Worm (Caenorhabditis elegans): ENCODE results near the gene ntl-3.
"Not testable (repeated sequence)": the region's sequence is repeated elsewhere in the genome, so short reads cannot be mapped to it uniquely, and the experiment has no call there.

ntl-3 gene

DNA sequence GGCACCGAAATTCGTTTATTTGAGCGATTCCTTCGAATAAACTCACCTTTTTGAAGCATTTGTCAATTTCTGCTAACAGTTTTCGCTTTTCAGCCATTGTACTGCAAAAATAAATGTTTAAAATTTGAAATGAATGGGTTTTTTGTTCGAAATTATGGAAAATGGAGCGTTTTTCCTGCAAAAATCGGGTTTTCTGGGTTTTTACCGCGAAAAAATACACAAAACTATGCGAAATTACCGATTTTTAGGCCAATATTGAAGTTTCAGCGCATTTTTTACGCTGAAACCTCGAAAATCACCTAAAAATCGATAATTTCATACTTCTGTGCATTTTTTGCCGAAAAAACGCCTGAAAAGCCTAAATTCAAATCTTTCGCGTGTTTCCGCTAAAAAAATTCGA is at the start of gene ntl-3:
ntl-3 (minus strand) TSS at position 101 of the 400 bp plus-strand sequence.
- no peak for TF ChIP-seq ceh-19 (GFP tag; optimal IDR thresholded peaks at IDR 0.05)

DNA sequence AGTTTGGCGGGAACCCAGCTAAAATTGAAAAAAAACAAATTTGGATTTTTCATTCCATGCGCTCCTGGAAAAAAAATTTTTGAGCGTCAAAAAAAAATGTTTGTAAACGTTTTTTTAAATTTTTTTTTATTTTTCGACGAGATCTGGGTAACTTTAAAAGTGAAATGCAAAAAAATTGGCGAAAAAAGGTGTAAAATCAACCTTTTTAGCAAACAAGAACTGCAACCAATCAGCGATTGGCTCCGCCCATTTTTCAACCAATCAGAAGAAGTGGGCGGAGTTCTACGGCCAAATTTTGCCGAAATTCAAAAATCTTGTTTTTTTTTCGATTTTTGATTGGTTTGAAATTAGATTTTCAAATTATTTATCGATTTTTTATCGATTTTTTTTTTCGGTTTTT is 49.2 kb upstream of the ntl-3 start:
- peak; percentile 72 for TF ChIP-seq nfya-1 (tag; optimal IDR thresholded peaks at IDR 0.05)
- TF ChIP-seq ceh-34 (tag; optimal IDR thresholded peaks at IDR 0.05): no peak

DNA sequence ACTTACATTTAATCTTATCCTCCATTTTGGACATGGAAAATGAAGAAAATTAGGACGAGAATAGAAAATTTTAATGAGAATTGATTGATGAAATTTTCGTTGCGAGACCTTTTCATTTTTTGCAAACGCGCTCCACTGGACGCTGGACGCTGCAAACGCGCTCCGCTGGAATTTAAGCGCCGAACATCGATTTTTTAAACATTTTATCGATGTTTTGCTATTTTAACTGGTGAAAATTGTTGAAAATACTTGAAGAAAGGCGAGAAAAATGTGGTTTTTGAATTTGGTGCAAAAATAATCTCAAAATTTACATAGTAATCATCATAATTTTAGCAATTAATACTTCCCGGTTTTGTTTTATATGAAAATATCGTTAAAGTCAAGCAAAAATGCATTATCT is 46.7 kb upstream of the ntl-3 start, which contains the start of gene Y56A3A.41:
Y56A3A.41 (minus strand) TSS at position 101 of the 400 bp plus-strand sequence.
- TF ChIP-seq K02D7.2 (tag; optimal IDR thresholded peaks at IDR 0.05) (no peak), ceh-48 (tag; optimal IDR thresholded peaks at IDR 0.05) (no peak), pros-1 (tag; optimal IDR thresholded peaks at IDR 0.05) (no peak), zip-5 (tag; optimal IDR thresholded peaks at IDR 0.05) (no peak), madf-2 (tag; optimal IDR thresholded peaks at IDR 0.05) (no peak), C38D4.7 (GFP tag; optimal IDR thresholded peaks at IDR 0.05) (no peak), ceh-9 (tag; optimal IDR thresholded peaks at IDR 0.05) (no peak), gmeb-2 (tag; optimal IDR thresholded peaks at IDR 0.05) (no peak), ceh-34 (tag; optimal IDR thresholded peaks at IDR 0.05) (no peak), fkh-10 (GFP tag; optimal IDR thresholded peaks at IDR 0.05) (no peak), elt-2 (tag; optimal IDR thresholded peaks at IDR 0.05) (no peak), unc-3 (GFP tag; conservative IDR thresholded peaks at IDR 0.05) (no peak), unc-3 (tag; optimal IDR thresholded peaks at IDR 0.05) (no peak)

ce11 chrIII:11891335-11891734 is 45.1 kb upstream of the ntl-3 start, which contains the start of gene faah-5:
Gene faah-5, minus strand, starts transcription at chrIII:11891435.
- TF ChIP-seq nhr-11 (tag; optimal IDR thresholded peaks at IDR 0.05): no peak
- TF ChIP-seq sox-2 (GFP tag; IDR thresholded peaks at IDR 0.05): no peak
- no peak for TF ChIP-seq K02D7.2 (tag; optimal IDR thresholded peaks at IDR 0.05)
- TF ChIP-seq ama-1 (optimal IDR thresholded peaks at IDR 0.05): no peak
- TF ChIP-seq sox-4 (tag; optimal IDR thresholded peaks at IDR 0.05): no peak
- no peak for TF ChIP-seq hlh-13 (GFP tag; optimal IDR thresholded peaks at IDR 0.05)
- no peak for TF ChIP-seq pag-3 (tag; optimal IDR thresholded peaks at IDR 0.05; ENCODE audit: borderline replicate concordance)
- no peak for TF ChIP-seq pros-1 (tag; optimal IDR thresholded peaks at IDR 0.05)
- TF ChIP-seq tbx-7 (tag; optimal IDR thresholded peaks at IDR 0.05): no peak

DNA sequence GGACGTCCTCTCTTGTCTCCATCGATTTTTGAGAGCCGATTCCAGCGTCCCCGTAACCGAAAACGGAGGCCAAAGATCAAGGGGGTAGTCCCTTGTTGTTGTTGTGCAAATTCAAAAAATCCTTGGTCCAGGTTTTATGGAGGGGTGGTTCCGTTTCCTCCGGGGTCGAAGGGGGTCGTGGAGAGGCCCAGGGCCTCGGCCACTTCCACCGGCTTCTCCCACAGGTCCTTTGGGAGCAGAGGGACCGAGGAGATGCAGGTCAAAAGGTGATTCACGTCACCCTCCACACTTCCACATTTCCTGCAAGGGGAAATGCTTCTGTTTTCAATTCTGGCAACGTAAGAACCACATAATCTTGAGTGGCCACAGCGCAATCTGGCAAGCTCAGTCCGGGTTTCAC is 37.4 kb upstream of the ntl-3 start, which contains the start of gene fbxb-22:
fbxb-22 (minus strand) TSS at position 61 of the 400 bp plus-strand sequence.
- TF ChIP-seq tbx-7 (tag; optimal IDR thresholded peaks at IDR 0.05); fkh-10 (GFP tag; optimal IDR thresholded peaks at IDR 0.05); ref-2 (tag; optimal IDR thresholded peaks at IDR 0.05): not testable (repeated sequence)

DNA sequence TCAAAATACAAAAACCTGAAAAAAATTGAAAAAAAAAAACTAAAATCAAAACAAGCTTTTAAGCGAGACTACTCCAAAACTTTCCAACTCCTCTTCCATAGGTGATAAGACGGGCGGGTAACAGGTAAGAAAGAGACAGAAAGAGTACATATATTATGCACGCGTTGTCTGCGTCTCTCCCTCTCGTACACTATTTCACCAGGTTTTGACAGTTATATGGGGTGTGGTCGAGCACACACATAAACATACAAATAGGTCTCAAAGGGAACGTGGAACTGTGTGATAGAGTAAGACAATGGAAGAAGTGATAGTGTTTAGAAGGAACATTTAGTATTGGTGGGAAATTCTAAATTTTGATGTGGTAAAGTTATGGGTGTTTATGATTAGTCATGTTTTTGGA is 35.3 kb upstream of the ntl-3 start:
- TF ChIP-seq ceh-19 (GFP tag; optimal IDR thresholded peaks at IDR 0.05): no peak
- TF ChIP-seq elt-2 (tag; optimal IDR thresholded peaks at IDR 0.05): peak; percentile 42

- TF ChIP-seq pat-9 (tag; optimal IDR thresholded peaks at IDR 0.05) (no peak), tbx-2 (tag; optimal IDR thresholded peaks at IDR 0.05) (no peak), elt-2 (tag; optimal IDR thresholded peaks at IDR 0.05) (peak; percentile 79), ceh-30 (tag; optimal IDR thresholded peaks at IDR 0.05) (no peak), pag-3 (tag; optimal IDR thresholded peaks at IDR 0.05; ENCODE audit: borderline replicate concordance) (no peak)
These were observed 32.5 kb upstream of the ntl-3 start, which contains the start of gene Y56A3A.6 for ce11 chrIII:11878751-11879150. Gene Y56A3A.6, minus strand, starts transcription at chrIII:11878803.

DNA sequence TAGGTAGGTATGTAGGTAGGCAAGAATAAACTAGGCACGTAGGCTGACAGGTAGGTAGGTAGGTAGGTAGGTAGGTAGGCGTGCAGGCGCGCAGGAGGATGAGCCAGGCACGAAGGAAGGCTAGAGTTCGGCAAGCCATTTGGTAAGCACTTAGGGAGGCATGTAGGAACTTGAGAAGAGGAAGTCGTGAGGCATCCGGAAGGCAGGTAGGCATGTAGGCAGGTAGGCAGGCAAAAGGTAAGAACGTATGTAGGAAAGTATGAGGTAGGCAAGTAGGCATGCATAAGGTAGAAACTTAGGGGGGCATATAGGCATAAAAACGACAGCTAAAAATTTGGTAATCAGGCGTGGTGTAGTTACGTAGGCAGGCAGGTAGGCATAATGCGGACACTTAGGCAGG is 29.9 kb upstream of the ntl-3 start:
- TF ChIP-seq elt-4 (tag; optimal IDR thresholded peaks at IDR 0.05): peak; percentile 32
- TF ChIP-seq elt-2 (tag; optimal IDR thresholded peaks at IDR 0.05): no peak
